Fruit fly (Drosophila melanogaster): ENCODE measurements around the gene CG12241.

DNA sequence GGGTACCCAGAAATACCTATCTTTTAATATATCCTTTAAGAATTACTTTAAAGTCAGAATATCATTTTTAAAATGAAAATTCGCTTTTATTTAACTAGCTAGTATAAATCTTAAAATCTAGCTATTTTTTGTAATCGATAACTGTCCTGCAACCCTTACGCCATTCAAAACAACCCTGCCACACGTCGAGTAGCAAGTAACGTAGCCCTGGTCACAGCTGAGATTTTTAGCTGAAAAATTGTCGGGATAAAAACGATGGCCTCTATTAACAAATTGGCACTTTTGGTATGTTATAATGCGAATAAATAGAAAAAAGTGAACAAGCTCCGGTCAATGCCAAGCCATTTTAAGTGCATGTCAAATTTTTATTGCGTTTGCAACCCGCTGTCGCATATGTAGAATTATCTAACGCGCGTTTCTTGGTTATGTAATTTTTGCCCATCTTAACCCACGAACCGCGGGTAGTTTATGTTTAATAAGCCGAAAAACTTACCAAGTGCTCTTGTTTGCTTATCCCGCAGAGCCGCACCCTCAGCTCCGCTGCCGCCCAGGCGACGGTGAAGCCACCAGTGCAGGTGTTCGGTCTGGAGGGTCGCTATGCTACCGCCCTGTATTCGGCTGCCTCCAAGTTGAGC lies 46.5 kb downstream of the CG12241 start, which contains the start of gene ATPsynO:
- TF ChIP-seq CG7045 (GFP tag; optimal IDR thresholded peaks at IDR 0.05) (no peak), CG1620 (GFP tag; optimal IDR thresholded peaks at IDR 0.05) (peak; percentile 20), CG14711 (tag; optimal IDR thresholded peaks at IDR 0.05) (peak; percentile 59), Clk (GFP tag; optimal IDR thresholded peaks at IDR 0.05) (no peak), bab1 (GFP tag; optimal IDR thresholded peaks at IDR 0.05) (peak; percentile 74), CG12768 (GFP tag; optimal IDR thresholded peaks at IDR 0.05) (no peak), Hr96 (GFP tag; optimal IDR thresholded peaks at IDR 0.05) (no peak), toe (GFP tag; optimal IDR thresholded peaks at IDR 0.05) (no peak), Crg-1 (GFP tag; optimal IDR thresholded peaks at IDR 0.05) (peak; percentile 17), Mnt (GFP tag; optimal IDR thresholded peaks at IDR 0.05) (peak; percentile 60)

Measured in whole organism, adult.